Fruit fly (Drosophila melanogaster) S2 (cell line): Measurements from ENCODE around the gene Hydr2.

Experiments used
- CG8478 ChIP-seq: fragments of >200 bp; optimal IDR thresholded peaks from 2 replicates; lab custom pipeline; 2018
- CTCF ChIP-seq, 2 experiments: fragments of >200 bp; optimal IDR thresholded peaks; 2 replicates each; lab custom pipeline; 2018

- no peak for TF ChIP-seq CG8478
- no peak for TF ChIP-seq CTCF (optimal IDR thresholded peaks at IDR 0.05; lab: Kevin White, UChicago)
These were observed 39.7 kb upstream of the Hydr2 start for dm6 chr2L:3123562-3124345.
